Worm (Caenorhabditis elegans) whole organism, L3 larva: ENCODE data around the gene F08F8.6.

Source experiments
- ama-1 ChIP-seq: fragments of 150-350 bp; optimal IDR thresholded peaks from 2 replicates; lab custom pipeline; 2018
- fos-1 ChIP-seq: fragments of 150-350 bp; optimal IDR thresholded peaks from 2 replicates; lab custom pipeline; 2014; ENCODE audit warnings: missing biosample characterization, missing genetic modification characterization
- lin-39 ChIP-seq: fragments of 150-350 bp; optimal IDR thresholded peaks from 2 replicates; lab custom pipeline; 2018; ENCODE audit warnings: missing biosample characterization, missing genetic modification reagents, missing genetic modification characterization
- nhr-23 ChIP-seq: fragments of 150-350 bp; optimal IDR thresholded peaks from 2 replicates; lab custom pipeline; 2014; ENCODE audit warnings: missing biosample characterization, missing genetic modification reagents, missing genetic modification characterization
- pqm-1 ChIP-seq: fragments of 150-350 bp; optimal IDR thresholded peaks from 2 replicates; lab custom pipeline; 2017; ENCODE audit warnings: missing biosample characterization, missing genetic modification characterization, inconsistent platforms
- ztf-11 ChIP-seq: fragments of 150-350 bp; optimal IDR thresholded peaks from 2 replicates; lab custom pipeline; 2014; ENCODE audit warnings: missing biosample characterization, missing genetic modification characterization
- ztf-4 ChIP-seq: fragments of 150-350 bp; optimal IDR thresholded peaks from 2 replicates; lab custom pipeline; 2014; ENCODE audit warnings: missing biosample characterization, missing genetic modification characterization

DNA sequence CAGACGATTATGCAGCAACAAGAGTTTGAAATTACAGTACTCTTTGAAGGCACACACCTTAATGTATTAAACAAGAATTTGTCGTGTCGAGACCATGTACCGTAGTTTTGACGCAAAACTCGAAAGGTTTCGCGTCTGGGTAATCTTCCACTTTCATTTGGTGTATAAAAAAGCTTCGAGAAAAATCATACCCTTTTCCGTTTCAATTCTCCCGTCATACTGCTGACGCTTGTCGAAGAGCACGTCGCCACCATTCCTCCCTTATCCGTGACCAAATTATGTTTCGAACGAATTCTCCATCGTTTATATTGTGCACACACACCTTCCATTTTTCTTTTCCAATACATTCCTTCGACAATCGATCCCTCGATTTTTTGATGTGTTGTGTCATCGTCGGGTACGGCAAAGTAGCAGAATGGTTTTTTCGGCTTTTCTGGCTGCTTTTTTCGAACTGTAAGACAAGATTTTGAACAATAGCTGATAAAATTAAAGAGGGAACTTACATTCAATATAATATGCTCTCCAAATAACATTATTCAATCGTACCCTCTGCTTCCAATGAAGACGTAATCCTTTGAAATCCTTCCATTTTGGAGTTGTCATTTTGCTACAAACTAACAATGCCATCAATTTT lies 30.4 kb downstream of the F08F8.6 start:
- TF ChIP-seq ama-1 (lab: Kevin White, UChicago): peak; percentile 93
- no peak for TF ChIP-seq ztf-4 (tag; lab: Kevin White, UChicago)
- TF ChIP-seq fos-1 (tag; lab: Kevin White, UChicago): no peak
- TF ChIP-seq lin-39: no peak
- no peak for TF ChIP-seq pqm-1 (tag; lab: Kevin White, UChicago)
- no peak for TF ChIP-seq nhr-23
- TF ChIP-seq ztf-11 (tag; lab: Kevin White, UChicago): no peak
